Fruit fly (Drosophila melanogaster) whole organism: ENCODE measurements around the gene ck.

Experiments used
- pan ChIP-seq: fragments of >200 bp; optimal IDR thresholded peaks from 2 replicates; lab custom pipeline; 2017
- usp ChIP-seq: fragments of >200 bp; optimal IDR thresholded peaks from 2 replicates; lab custom pipeline; 2017; ENCODE audit warnings: missing biosample characterization, missing genetic modification characterization, mixed read lengths

dm6 chr2L:15026582-15026981, 31.1 kb downstream of the ck start, which contains the start of gene CG33310:
- TF ChIP-seq pan (lab: Kevin White, UChicago), result no peak
- TF ChIP-seq usp, result no peak
